Fruit fly (Drosophila melanogaster) whole organism, embryonic: ENCODE results near the gene RpL14.

Experiments
- Asciz ChIP-seq: fragments of 200-800 bp; sonication (Bioruptor generic); optimal IDR thresholded peaks from 2 replicates; lab custom pipeline; 2017; ENCODE audit warnings: missing biosample characterization, mild to moderate bottlenecking, missing genetic modification characterization, missing genetic modification reagents
- Bdp1 ChIP-seq: fragments of 200-800 bp; sonication (Bioruptor generic); optimal IDR thresholded peaks from 3 replicates; lab custom pipeline; 2016; ENCODE audit warnings: missing biosample characterization, missing genetic modification characterization
- CG15696 ChIP-seq: fragments of 200-800 bp; sonication (Bioruptor generic); optimal IDR thresholded peaks from 2 replicates; lab custom pipeline; 2019; ENCODE audit warnings: missing biosample characterization, mild to moderate bottlenecking, missing genetic modification characterization, moderate library complexity
- CG17359 ChIP-seq: fragments of 200-800 bp; sonication (Bioruptor generic); optimal IDR thresholded peaks from 3 replicates; lab custom pipeline; 2018; ENCODE audit warnings: missing biosample characterization, mild to moderate bottlenecking, missing genetic modification characterization, moderate library complexity
- CG17361 ChIP-seq: fragments of 200-800 bp; sonication (Bioruptor generic); IDR thresholded peaks from 3 replicates; pipeline ENCODE4 v1.3.6; 2022; ENCODE audit warnings: missing biosample characterization, missing genetic modification characterization
- CG17568 ChIP-seq: fragments of 200-800 bp; sonication (Bioruptor generic); optimal IDR thresholded peaks from 2 replicates; lab custom pipeline; 2018; ENCODE audit warnings: missing biosample characterization, mild to moderate bottlenecking, missing genetic modification characterization, moderate library complexity
- CG17612 ChIP-seq: fragments of 200-800 bp; sonication (Bioruptor generic); IDR thresholded peaks from 2 replicates; pipeline ENCODE4 v1.3.6; 2022; ENCODE audit warnings: missing biosample characterization, missing genetic modification characterization
- CG17802 ChIP-seq: fragments of 200-800 bp; sonication (Bioruptor generic); optimal IDR thresholded peaks from 2 replicates; lab custom pipeline; 2018; ENCODE audit warnings: missing biosample characterization, mild to moderate bottlenecking, missing genetic modification characterization, moderate library complexity
- CG1792 ChIP-seq: fragments of 200-800 bp; sonication (Bioruptor generic); optimal IDR thresholded peaks from 2 replicates; lab custom pipeline; 2016; ENCODE audit warnings: missing biosample characterization, missing genetic modification characterization
- CG18011 ChIP-seq: fragments of 200-800 bp; sonication (Bioruptor generic); optimal IDR thresholded peaks from 2 replicates; lab custom pipeline; 2017; ENCODE audit warnings: missing biosample characterization, missing genetic modification characterization, mild to moderate bottlenecking, moderate library complexity, missing genotype
- CG18262 ChIP-seq: fragments of 200-800 bp; optimal IDR thresholded peaks from 3 replicates; lab custom pipeline; 2019; ENCODE audit warnings: missing biosample characterization, mild to moderate bottlenecking, missing genetic modification characterization, moderate library complexity
- CG18476 ChIP-seq: fragments of 200-800 bp; sonication (Bioruptor generic); optimal IDR thresholded peaks from 2 replicates; lab custom pipeline; 2016; ENCODE audit warnings: missing biosample characterization, mild to moderate bottlenecking, missing genetic modification characterization
- CG34422 ChIP-seq: fragments of 200-800 bp; sonication (Bioruptor generic); IDR thresholded peaks from 3 replicates; pipeline ENCODE4 v1.3.6; 2022; ENCODE audit warnings: missing biosample characterization, missing genetic modification characterization
- CG3726 ChIP-seq: fragments of 200-800 bp; sonication (Bioruptor generic); IDR thresholded peaks from 3 replicates; pipeline ENCODE4, ENCODE4 v1.3.6; 2022; ENCODE audit warnings: missing biosample characterization, missing genetic modification characterization
- CG3847 ChIP-seq: fragments of 200-800 bp; sonication (Bioruptor generic); IDR thresholded peaks from 2 replicates; pipeline ENCODE4 v1.3.6; 2022; ENCODE audit warnings: missing biosample characterization, missing genetic modification characterization
- CG4424 ChIP-seq: fragments of 200-800 bp; sonication (Bioruptor generic); optimal IDR thresholded peaks from 3 replicates; lab custom pipeline; 2016; ENCODE audit warnings: missing biosample characterization, missing genetic modification characterization
- CG8089 ChIP-seq: fragments of 200-800 bp; sonication (Bioruptor generic); optimal IDR thresholded peaks from 3 replicates; lab custom pipeline; 2016; ENCODE audit warnings: missing biosample characterization, missing genetic modification characterization
- D19B ChIP-seq: fragments of 200-800 bp; sonication (Bioruptor generic); optimal IDR thresholded peaks from 2 replicates; lab custom pipeline; 2017; ENCODE audit warnings: missing biosample characterization, mild to moderate bottlenecking, missing genetic modification characterization
- Dek ChIP-seq: fragments of 200-800 bp; sonication (Bioruptor generic); optimal IDR thresholded peaks from 3 replicates; lab custom pipeline; 2019; ENCODE audit warnings: missing biosample characterization, mild to moderate bottlenecking, missing genetic modification characterization, moderate library complexity
- Dfd ChIP-seq, 2 experiments: fragments of >200 bp; optimal IDR thresholded peaks; 2 replicates each; lab custom pipeline; 2017; ENCODE audit warnings: missing biosample characterization in 2 of 2, missing genetic modification characterization in 2 of 2
- Ets65A ChIP-seq: fragments of 200-800 bp; sonication (Bioruptor generic); peaks from one replicate; lab custom pipeline; 2016; ENCODE audit warnings: missing biosample characterization, missing genetic modification characterization
- H2.0 ChIP-seq: fragments of 200-800 bp; sonication (Bioruptor generic); IDR thresholded peaks from 2 replicates; pipeline ENCODE4 v1.3.6; 2022; ENCODE audit warnings: missing biosample characterization, missing genetic modification characterization
- HLH3B ChIP-seq: fragments of 200-800 bp; sonication (Bioruptor generic); IDR thresholded peaks from 2 replicates; pipeline ENCODE4 v1.3.6; 2022; ENCODE audit warnings: missing biosample characterization, missing genetic modification characterization
- HLHmδ ChIP-seq: fragments of 200-800 bp; sonication (Bioruptor generic); optimal IDR thresholded peaks from 2 replicates; lab custom pipeline; 2018; ENCODE audit warnings: missing biosample characterization, mild to moderate bottlenecking, missing genetic modification characterization, moderate library complexity
- Jarid2 ChIP-seq: fragments of 200-800 bp; sonication (Bioruptor generic); optimal IDR thresholded peaks from 3 replicates; lab custom pipeline; 2017; ENCODE audit warnings: mild to moderate bottlenecking, missing biosample characterization, missing genetic modification reagents, missing genetic modification characterization
- MBD-R2 ChIP-seq: fragments of 200-800 bp; sonication (Bioruptor generic); IDR thresholded peaks from 2 replicates; pipeline ENCODE4 v1.3.6; 2022; ENCODE audit warnings: missing biosample characterization, missing genetic modification characterization
- Mrtf ChIP-seq: fragments of 200-800 bp; sonication (Bioruptor generic); IDR thresholded peaks from 3 replicates; pipeline ENCODE4 v1.3.6; 2022; ENCODE audit warnings: missing biosample characterization, missing genetic modification characterization
- NK7.1 ChIP-seq: fragments of 200-800 bp; sonication (Bioruptor generic); optimal IDR thresholded peaks from 3 replicates; lab custom pipeline; 2016; ENCODE audit warnings: missing biosample characterization, missing genetic modification characterization
- Nf-YB ChIP-seq: fragments of 200-800 bp; sonication (Bioruptor generic); optimal IDR thresholded peaks from 3 replicates; lab custom pipeline; 2019; ENCODE audit warnings: missing biosample characterization, mild to moderate bottlenecking, missing genetic modification characterization, moderate library complexity
- Oaz ChIP-seq: fragments of 200-800 bp; sonication (Bioruptor generic); IDR thresholded peaks from 2 replicates; pipeline ENCODE4 v1.3.6; 2022; ENCODE audit warnings: missing biosample characterization, missing genetic modification characterization
- Pdp1 ChIP-seq, 2 experiments: fragments of 200-800 bp; sonication (Bioruptor generic); optimal IDR thresholded peaks; 3 replicates each; lab custom pipeline; 2016; ENCODE audit warnings: missing biosample characterization in 2 of 2, missing genetic modification characterization in 2 of 2, mild to moderate bottlenecking in 1 of 2, moderate library complexity in 1 of 2
- Ptx1 ChIP-seq: fragments of 200-800 bp; sonication (Bioruptor generic); IDR thresholded peaks from 2 replicates; pipeline ENCODE4 v1.3.6; 2022; ENCODE audit warnings: missing biosample characterization, missing genetic modification characterization
- Side ChIP-seq: fragments of 200-800 bp; sonication (Bioruptor generic); optimal IDR thresholded peaks from 2 replicates; lab custom pipeline; 2016; ENCODE audit warnings: missing biosample characterization, missing genetic modification characterization
- Spps ChIP-seq: fragments of 200-800 bp; sonication (Bioruptor generic); optimal IDR thresholded peaks from 2 replicates; lab custom pipeline; 2018; ENCODE audit warnings: missing biosample characterization, mild to moderate bottlenecking, missing genetic modification characterization
- cato ChIP-seq: fragments of 200-800 bp; sonication (Bioruptor generic); optimal IDR thresholded peaks from 2 replicates; lab custom pipeline; 2016; ENCODE audit warnings: missing biosample characterization, missing genetic modification characterization, borderline replicate concordance
- crol ChIP-seq: fragments of 200-800 bp; sonication (Bioruptor generic); IDR thresholded peaks from 2 replicates; pipeline ENCODE4 v1.3.6; 2022; ENCODE audit warnings: missing biosample characterization, missing genetic modification characterization
- fd3F ChIP-seq: fragments of 200-800 bp; sonication (Bioruptor generic); optimal IDR thresholded peaks from 2 replicates; lab custom pipeline; 2018; ENCODE audit warnings: missing biosample characterization, mild to moderate bottlenecking, missing genetic modification characterization, moderate library complexity
- gcm2 ChIP-seq: fragments of 200-800 bp; sonication (Bioruptor generic); optimal IDR thresholded peaks from 2 replicates; lab custom pipeline; 2016; ENCODE audit warnings: missing biosample characterization, missing genetic modification characterization
- gfzf ChIP-seq: fragments of 200-800 bp; sonication (Bioruptor generic); optimal IDR thresholded peaks from 2 replicates; lab custom pipeline; 2016; ENCODE audit warnings: missing biosample characterization, mild to moderate bottlenecking, missing genetic modification characterization, moderate library complexity
- hbn ChIP-seq: fragments of 200-800 bp; sonication (Bioruptor generic); IDR thresholded peaks from 2 replicates; pipeline ENCODE4 v1.3.6; 2022; ENCODE audit warnings: missing biosample characterization, missing genetic modification characterization; ENCODE audit not compliant: partially characterized antibody
- jigr1 ChIP-seq: fragments of 200-800 bp; sonication (Bioruptor generic); IDR thresholded peaks from 3 replicates; pipeline ENCODE4 v1.3.6; 2022; ENCODE audit warnings: missing biosample characterization, missing genetic modification characterization
- mam ChIP-seq: fragments of 200-800 bp; sonication (Bioruptor generic); optimal IDR thresholded peaks from 3 replicates; lab custom pipeline; 2016; ENCODE audit warnings: missing biosample characterization, missing genetic modification characterization
- nau ChIP-seq: fragments of 200-800 bp; sonication (Bioruptor generic); optimal IDR thresholded peaks from 3 replicates; lab custom pipeline; 2017; ENCODE audit warnings: missing biosample characterization, mild to moderate bottlenecking, missing genetic modification characterization, missing genetic modification reagents
- odd ChIP-seq: fragments of 200-800 bp; sonication (Bioruptor generic); optimal IDR thresholded peaks from 2 replicates; lab custom pipeline; 2017; ENCODE audit warnings: missing biosample characterization, mild to moderate bottlenecking, missing genetic modification characterization
- otp ChIP-seq: fragments of 200-800 bp; sonication (Bioruptor generic); IDR thresholded peaks from 3 replicates; pipeline ENCODE4, ENCODE4 v1.3.6; 2022; ENCODE audit warnings: missing biosample characterization, missing genetic modification characterization
- prd ChIP-seq, 3 experiments: fragments of >200 bp in 2 of 3; fragments of 200-800 bp in 1 of 3; sonication (Bioruptor generic) in 1 of 3; optimal IDR thresholded peaks in 2 of 3; IDR thresholded peaks in 1 of 3; 2 replicates in 2 of 3; 3 replicates in 1 of 3; pipeline versions ENCODE4 v1.3.6 to Lab custom; 2017 to 2022; ENCODE audit warnings: missing biosample characterization in 1 of 3, missing genetic modification characterization in 1 of 3
- run ChIP-seq: fragments of 200-800 bp; sonication (Bioruptor generic); optimal IDR thresholded peaks from 3 replicates; lab custom pipeline; 2018; ENCODE audit warnings: missing biosample characterization, mild to moderate bottlenecking, missing genetic modification characterization
- schlank ChIP-seq: fragments of 200-800 bp; sonication (Bioruptor generic); optimal IDR thresholded peaks from 2 replicates; lab custom pipeline; 2018; ENCODE audit warnings: missing biosample characterization, mild to moderate bottlenecking, missing genetic modification characterization
- yki ChIP-seq: fragments of >200 bp; optimal IDR thresholded peaks from 3 replicates; lab custom pipeline; 2018

The RpL14 gene

DNA sequence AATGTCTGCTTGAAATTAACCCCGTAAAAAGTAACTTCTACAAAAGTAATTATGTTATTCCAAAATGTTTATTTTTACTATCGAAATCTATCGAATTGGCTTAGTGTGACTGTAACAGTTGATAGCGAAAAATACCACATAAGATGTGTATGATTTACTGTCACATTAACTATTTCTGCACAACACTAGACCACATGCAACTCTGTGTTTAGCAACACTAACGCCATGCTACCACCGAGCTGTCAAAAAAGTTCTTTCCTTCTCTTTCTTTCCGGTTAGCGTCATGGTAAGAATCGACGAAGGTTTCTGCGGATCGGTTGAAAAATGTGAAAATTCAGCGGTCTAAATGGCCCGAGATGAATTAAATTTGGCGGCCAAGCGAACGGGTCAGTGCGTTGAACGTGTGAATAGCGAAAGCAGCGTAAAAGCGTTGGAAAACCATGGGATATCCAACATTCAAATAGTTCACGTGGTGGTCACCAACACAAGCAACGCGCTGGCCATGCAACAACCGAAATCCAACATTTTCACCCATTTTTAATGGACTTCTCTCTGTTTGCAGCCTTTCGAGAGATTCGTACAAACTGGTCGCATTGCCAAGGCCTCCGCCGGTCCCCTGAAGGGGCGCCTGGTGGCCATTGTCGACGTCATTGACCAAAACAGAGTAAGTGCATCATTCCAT, at the start of gene RpL14, which contains the start of gene Nelf-E (continued):
- TF ChIP-seq CG17612 (GFP tag; lab: Robert Waterston, UW) (peak; percentile 80; the same call in 1 of the 2 replicates), NK7.1 (GFP tag; lab: Kevin White, UChicago) (peak; percentile 96), jigr1 (no peak), crol (peak; percentile 66), CG17568 (GFP tag; lab: Kevin White, UChicago) (no peak), CG4424 (GFP tag; lab: Kevin White, UChicago) (peak; percentile 92), odd (peak; percentile 95), CG3847 (GFP tag; lab: Robert Waterston, UW) (peak; percentile 97), run (tag; lab: Kevin White, UChicago) (peak; percentile 76), Bdp1 (GFP tag; lab: Kevin White, UChicago) (peak; percentile 91), prd (optimal IDR thresholded peaks at IDR 0.05; lab: Kevin White, UChicago) (no peak), prd (GFP tag; IDR thresholded peaks at IDR 0.05; lab: Robert Waterston, UW) (peak; percentile 84), cato (peak; percentile 85), Side (peak; percentile 97), D19B (peak; percentile 86), CG18476 (GFP tag; lab: Kevin White, UChicago) (peak; percentile 87), CG34422 (peak; percentile 93), Asciz (GFP tag; lab: Kevin White, UChicago) (peak; percentile 95), Ets65A (GFP tag; lab: Kevin White, UChicago) (peak; percentile 100), H2.0 (GFP tag; lab: Robert Waterston, UW) (peak; percentile 88), CG18262 (tag; lab: Kevin White, UChicago) (peak; percentile 84), CG17361 (GFP tag; lab: Robert Waterston, UW) (peak; percentile 12; the same call in 1 of the 3 replicates), schlank (peak; percentile 95), Mrtf (GFP tag; lab: Robert Waterston, UW) (peak; percentile 79), Nf-YB (GFP tag; lab: Kevin White, UChicago) (peak; percentile 84), nau (no peak), gfzf (GFP tag; lab: Kevin White, UChicago) (peak; percentile 98), CG1792 (GFP tag; lab: Kevin White, UChicago) (peak; percentile 96), Dek (tag; lab: Kevin White, UChicago) (peak; percentile 89), fd3F (GFP tag; lab: Kevin White, UChicago) (peak; percentile 91), CG18011 (GFP tag; lab: Kevin White, UChicago) (peak; percentile 88), HLH3B (GFP tag; lab: Robert Waterston, UW) (peak; percentile 92), CG15696 (tag; lab: Kevin White, UChicago) (peak; percentile 69), CG17359 (peak; percentile 96), HLHmδ (GFP tag; lab: Kevin White, UChicago) (peak; percentile 98), CG3726 (GFP tag; lab: Robert Waterston, UW) (peak; percentile 39; the same call in 1 of the 3 replicates), CG17802 (tag; lab: Kevin White, UChicago) (peak; percentile 90), Jarid2 (GFP tag; lab: Kevin White, UChicago) (peak; percentile 90), Pdp1 (GFP tag; optimal IDR thresholded peaks at IDR 0.05; lab: Kevin White, UChicago) (peak; percentile 86 to 93), otp (peak; percentile 96), Dfd (GFP tag; optimal IDR thresholded peaks at IDR 0.05; lab: Kevin White, UChicago) (no peak), hbn (GFP tag; lab: Robert Waterston, UW) (no peak), yki (lab: Kevin White, UChicago) (no peak), MBD-R2 (GFP tag; lab: Robert Waterston, UW) (peak; percentile 97), Spps (peak; percentile 81), mam (peak; percentile 92), Ptx1 (peak; percentile 89), CG8089 (peak; percentile 96), Oaz (GFP tag; lab: Robert Waterston, UW) (peak; percentile 89), gcm2 (peak; percentile 93)
